Fruit fly (Drosophila melanogaster): ENCODE results near the gene CG11839.

dm6 chr3R:25050649-25051048 lies 19.1 kb upstream of the CG11839 start:
- TF ChIP-seq dsx (GFP tag; optimal IDR thresholded peaks at IDR 0.05; ENCODE audit: poor library complexity, severe bottlenecking) = no peak
- TF ChIP-seq Sox102F (GFP tag; optimal IDR thresholded peaks at IDR 0.05) = no peak
- TF ChIP-seq CG6276 (GFP tag; optimal IDR thresholded peaks at IDR 0.05) = no peak
- no peak for TF ChIP-seq spab (GFP tag; optimal IDR thresholded peaks at IDR 0.05)
- no peak for TF ChIP-seq CG31627 (GFP tag; optimal IDR thresholded peaks at IDR 0.05)
- no peak for TF ChIP-seq CG6808 (GFP tag; optimal IDR thresholded peaks at IDR 0.05)
- TF ChIP-seq Eip93F (GFP tag; optimal IDR thresholded peaks at IDR 0.05) = no peak

Data from whole organism, prepupa.